Fruit fly (Drosophila melanogaster): ENCODE data around the gene Acsx4.
A peak's percentile ranks its signal among the peaks of the same experiment; 100 is the strongest.

The Acsx4 gene

dm6 chr3R:19833963-19834362 is 50.6 kb downstream of the Acsx4 start:
- TF ChIP-seq CG8119 (GFP tag; IDR thresholded peaks at IDR 0.05) (no peak), CG6163 (GFP tag; IDR thresholded peaks at IDR 0.05) (no peak), CG8319 (GFP tag; optimal IDR thresholded peaks at IDR 0.05) (no peak), Smox (GFP tag; optimal IDR thresholded peaks at IDR 0.05) (no peak), CG6854 (GFP tag; optimal IDR thresholded peaks at IDR 0.05) (no peak)

DNA sequence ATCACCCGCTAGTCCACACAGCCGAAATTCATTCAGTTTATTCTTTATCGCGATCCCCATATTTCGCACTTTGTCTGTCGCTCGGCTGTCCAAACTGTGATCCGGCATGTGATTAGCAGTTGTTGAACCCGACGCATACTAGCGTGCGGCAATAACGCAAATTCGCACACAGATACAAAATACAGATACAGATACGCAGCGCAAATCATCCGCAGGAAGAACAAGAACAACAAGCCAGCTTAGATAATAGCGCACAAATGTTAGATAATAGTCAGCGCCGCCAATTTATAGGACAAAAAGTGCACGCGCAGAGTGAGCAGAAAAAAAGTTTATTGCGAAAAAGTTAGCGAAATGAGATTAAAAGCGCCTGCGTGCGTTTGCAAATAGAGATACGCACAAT is 51.7 kb downstream of the Acsx4 start:
- TF ChIP-seq vri (GFP tag; optimal IDR thresholded peaks at IDR 0.05) (peak; percentile 83), Ets96B (tag; optimal IDR thresholded peaks at IDR 0.05) (no peak)

Data from whole organism, prepupa.